Worm (Caenorhabditis elegans) whole organism, L2 larva: ENCODE results near the gene vps-35.
A peak's percentile ranks its signal among the peaks of the same experiment; 100 is the strongest.

Experiments used
- C34F6.9 ChIP-seq: fragments of 150-350 bp; optimal IDR thresholded peaks from 2 replicates; lab custom pipeline; 2014; ENCODE audit warnings: missing biosample characterization, missing genetic modification characterization
- F13H6.1 ChIP-seq: sonication (generic microtip); optimal IDR thresholded peaks from 2 replicates; lab custom pipeline; 2016; ENCODE audit warnings: missing genetic modification characterization, missing compliant biosample characterization
- R02D3.7 ChIP-seq: fragments of 150-350 bp; optimal IDR thresholded peaks from 2 replicates; lab custom pipeline; 2014; ENCODE audit warnings: missing biosample characterization, missing genetic modification characterization
- Y55F3AM.14 ChIP-seq: fragments of 200-800 bp; sonication (Bioruptor generic); optimal IDR thresholded peaks from 2 replicates; lab custom pipeline; 2018; ENCODE audit warnings: mild to moderate bottlenecking, missing genetic modification characterization, missing compliant biosample characterization
- ZK546.5 ChIP-seq: sonication (generic microtip); optimal IDR thresholded peaks from 2 replicates; lab custom pipeline; 2017; ENCODE audit warnings: missing biosample characterization, missing genetic modification characterization
- alr-1 ChIP-seq: fragments of 150-350 bp; optimal IDR thresholded peaks from 2 replicates; lab custom pipeline; 2014; ENCODE audit warnings: missing biosample characterization, missing genetic modification characterization
- aly-2 ChIP-seq: fragments of 150-350 bp; optimal IDR thresholded peaks from 2 replicates; lab custom pipeline; 2014; ENCODE audit warnings: missing biosample characterization, missing genetic modification characterization
- ama-1 ChIP-seq: fragments of 150-350 bp; optimal IDR thresholded peaks from 2 replicates; lab custom pipeline; 2018; ENCODE audit warnings: inconsistent platforms
- blmp-1 ChIP-seq: sonication (generic microtip); optimal IDR thresholded peaks from 2 replicates; lab custom pipeline; 2017; ENCODE audit warnings: missing genetic modification characterization, mild to moderate bottlenecking, missing compliant biosample characterization, antibody characterized with exemption, moderate library complexity; ENCODE audit not compliant: insufficient read depth
- ceh-16 ChIP-seq: fragments of 150-350 bp; optimal IDR thresholded peaks from 2 replicates; lab custom pipeline; 2014; ENCODE audit warnings: missing biosample characterization, missing genetic modification characterization
- ceh-82 ChIP-seq: fragments of 150-350 bp; optimal IDR thresholded peaks from 2 replicates; lab custom pipeline; 2014; ENCODE audit warnings: missing biosample characterization, missing genetic modification characterization
- crh-2 ChIP-seq: sonication (generic microtip); optimal IDR thresholded peaks from 2 replicates; lab custom pipeline; 2017; ENCODE audit warnings: missing biosample characterization, missing genetic modification characterization
- dmd-4 ChIP-seq: sonication (generic microtip); optimal IDR thresholded peaks from 2 replicates; lab custom pipeline; 2017; ENCODE audit warnings: missing biosample characterization, missing genetic modification characterization
- egl-27 ChIP-seq: sonication (generic microtip); optimal IDR thresholded peaks from 3 replicates; lab custom pipeline; 2017; ENCODE audit warnings: missing biosample characterization, missing genetic modification reagents, missing genetic modification characterization
- elt-1 ChIP-seq: fragments of 150-350 bp; optimal IDR thresholded peaks from 2 replicates; lab custom pipeline; 2014; ENCODE audit warnings: missing biosample characterization, missing genetic modification characterization
- elt-3 ChIP-seq: sonication (generic microtip); optimal IDR thresholded peaks from 2 replicates; lab custom pipeline; 2017; ENCODE audit warnings: missing biosample characterization, missing genetic modification characterization
- fos-1 ChIP-seq: fragments of 150-350 bp; optimal IDR thresholded peaks from 2 replicates; lab custom pipeline; 2014; ENCODE audit warnings: missing biosample characterization, missing genetic modification characterization
- gmeb-1 ChIP-seq: fragments of 150-350 bp; optimal IDR thresholded peaks from 2 replicates; lab custom pipeline; 2014; ENCODE audit warnings: missing biosample characterization, missing genetic modification characterization
- lin-11 ChIP-seq: fragments of 150-350 bp; sonication (generic microtip); optimal IDR thresholded peaks from 2 replicates; lab custom pipeline; 2014; ENCODE audit warnings: missing biosample characterization, missing genetic modification characterization, inconsistent platforms, mixed read lengths
- lin-13 ChIP-seq: fragments of 150-350 bp; optimal IDR thresholded peaks from 2 replicates; lab custom pipeline; 2014; ENCODE audit warnings: missing biosample characterization, missing genetic modification reagents, missing genetic modification characterization
- lin-39 ChIP-seq: fragments of 150-350 bp; optimal IDR thresholded peaks from 2 replicates; lab custom pipeline; 2014; ENCODE audit warnings: missing biosample characterization, missing genetic modification reagents, missing genetic modification characterization
- lsy-2 ChIP-seq, 2 experiments: fragments of 150-350 bp in 1 of 2; sonication (generic microtip) in 1 of 2; optimal IDR thresholded peaks; 2 replicates each; lab custom pipeline; 2014 to 2017; ENCODE audit warnings: missing biosample characterization in 2 of 2, missing genetic modification characterization in 2 of 2
- mab-5 ChIP-seq: fragments of 150-350 bp; optimal IDR thresholded peaks from 2 replicates; lab custom pipeline; 2014; ENCODE audit warnings: missing biosample characterization, missing genetic modification characterization
- mbf-1 ChIP-seq: sonication (generic microtip); optimal IDR thresholded peaks from 2 replicates; lab custom pipeline; 2017; ENCODE audit warnings: missing biosample characterization, missing genetic modification characterization
- mdl-1 ChIP-seq, 2 experiments: fragments of 150-350 bp in 1 of 2; sonication (generic microtip) in 1 of 2; optimal IDR thresholded peaks; 2 replicates each; lab custom pipeline; 2017; ENCODE audit warnings: missing biosample characterization in 2 of 2, missing genetic modification characterization in 2 of 2
- nhr-10 ChIP-seq: sonication (generic microtip); optimal IDR thresholded peaks from 2 replicates; lab custom pipeline; 2017; ENCODE audit warnings: missing biosample characterization, missing genetic modification characterization
- nhr-11 ChIP-seq: fragments of 150-350 bp; optimal IDR thresholded peaks from 2 replicates; lab custom pipeline; 2014; ENCODE audit warnings: missing biosample characterization, missing genetic modification characterization
- nhr-12 ChIP-seq: fragments of 150-350 bp; optimal IDR thresholded peaks from 2 replicates; lab custom pipeline; 2014; ENCODE audit warnings: missing biosample characterization, missing genetic modification characterization
- nhr-129 ChIP-seq: fragments of 150-350 bp; optimal IDR thresholded peaks from 2 replicates; lab custom pipeline; 2014; ENCODE audit warnings: missing biosample characterization, missing genetic modification characterization
- nhr-21 ChIP-seq: fragments of 150-350 bp; optimal IDR thresholded peaks from 2 replicates; lab custom pipeline; 2014; ENCODE audit warnings: missing biosample characterization, missing genetic modification characterization
- nhr-23 ChIP-seq: fragments of 150-350 bp; optimal IDR thresholded peaks from 2 replicates; lab custom pipeline; 2014; ENCODE audit warnings: missing biosample characterization, missing genetic modification reagents, missing genetic modification characterization
- nhr-237 ChIP-seq: fragments of 150-350 bp; optimal IDR thresholded peaks from 2 replicates; lab custom pipeline; 2014; ENCODE audit warnings: missing biosample characterization, missing genetic modification characterization
- nhr-25 ChIP-seq: fragments of 150-350 bp; sonication (generic microtip); optimal IDR thresholded peaks from 3 replicates; lab custom pipeline; 2014; ENCODE audit warnings: missing biosample characterization, missing genetic modification characterization
- nhr-6 ChIP-seq: fragments of 150-350 bp; optimal IDR thresholded peaks from 2 replicates; lab custom pipeline; 2014; ENCODE audit warnings: missing biosample characterization, missing genetic modification characterization
- nhr-77 ChIP-seq: fragments of 150-350 bp; optimal IDR thresholded peaks from 2 replicates; lab custom pipeline; 2014; ENCODE audit warnings: missing biosample characterization, missing genetic modification characterization
- peb-1 ChIP-seq: fragments of 150-350 bp; optimal IDR thresholded peaks from 2 replicates; lab custom pipeline; 2014; ENCODE audit warnings: missing biosample characterization, missing genetic modification characterization
- sem-4 ChIP-seq: fragments of 150-350 bp; optimal IDR thresholded peaks from 2 replicates; lab custom pipeline; 2014; ENCODE audit warnings: missing biosample characterization, missing genetic modification reagents, missing genetic modification characterization
- skn-1 ChIP-seq: sonication (generic microtip); optimal IDR thresholded peaks from 2 replicates; lab custom pipeline; 2017; ENCODE audit warnings: missing biosample characterization, missing genetic modification characterization
- sma-3 ChIP-seq: sonication (generic microtip); optimal IDR thresholded peaks from 2 replicates; lab custom pipeline; 2016; ENCODE audit warnings: missing genetic modification reagents, missing genetic modification characterization, missing compliant biosample characterization
- sma-9 ChIP-seq, 2 experiments: fragments of 150-350 bp in 1 of 2; sonication (generic microtip) in 1 of 2; optimal IDR thresholded peaks; 2 replicates each; lab custom pipeline; 2014 to 2016; ENCODE audit warnings: missing genetic modification characterization in 2 of 2, mild to moderate bottlenecking in 1 of 2, missing biosample characterization in 1 of 2, missing compliant biosample characterization in 1 of 2, missing genetic modification reagents in 1 of 2, moderate library complexity in 1 of 2
- snpc-4 ChIP-seq: fragments of 150-350 bp; optimal IDR thresholded peaks from 2 replicates; lab custom pipeline; 2014; ENCODE audit warnings: missing biosample characterization, missing genetic modification characterization
- unc-39 ChIP-seq: fragments of 150-350 bp; optimal IDR thresholded peaks from 2 replicates; lab custom pipeline; 2014; ENCODE audit warnings: missing biosample characterization, missing genetic modification characterization
- unc-55 ChIP-seq: fragments of 150-350 bp; sonication (generic microtip); optimal IDR thresholded peaks from 3 replicates; lab custom pipeline; 2014; ENCODE audit warnings: missing biosample characterization, missing genetic modification reagents, missing genetic modification characterization
- unc-62 ChIP-seq: fragments of 150-350 bp; optimal IDR thresholded peaks from 2 replicates; lab custom pipeline; 2014; ENCODE audit warnings: missing biosample characterization, missing genetic modification reagents, missing genetic modification characterization
- zag-1 ChIP-seq: fragments of 150-350 bp; optimal IDR thresholded peaks from 2 replicates; lab custom pipeline; 2014; ENCODE audit warnings: missing biosample characterization, missing genetic modification characterization
- ztf-1 ChIP-seq: fragments of 200-800 bp; sonication (Bioruptor generic); conservative IDR thresholded peaks from 2 replicates; pipeline ENCODE4 v1.3.6; 2022; ENCODE audit warnings: missing genetic modification characterization, missing compliant biosample characterization
- ztf-11 ChIP-seq: sonication (generic microtip); optimal IDR thresholded peaks from 2 replicates; lab custom pipeline; 2017; ENCODE audit warnings: missing biosample characterization, missing genetic modification characterization
- ztf-4 ChIP-seq: fragments of 150-350 bp; optimal IDR thresholded peaks from 2 replicates; lab custom pipeline; 2014; ENCODE audit warnings: missing biosample characterization, missing genetic modification characterization

The vps-35 gene

DNA sequence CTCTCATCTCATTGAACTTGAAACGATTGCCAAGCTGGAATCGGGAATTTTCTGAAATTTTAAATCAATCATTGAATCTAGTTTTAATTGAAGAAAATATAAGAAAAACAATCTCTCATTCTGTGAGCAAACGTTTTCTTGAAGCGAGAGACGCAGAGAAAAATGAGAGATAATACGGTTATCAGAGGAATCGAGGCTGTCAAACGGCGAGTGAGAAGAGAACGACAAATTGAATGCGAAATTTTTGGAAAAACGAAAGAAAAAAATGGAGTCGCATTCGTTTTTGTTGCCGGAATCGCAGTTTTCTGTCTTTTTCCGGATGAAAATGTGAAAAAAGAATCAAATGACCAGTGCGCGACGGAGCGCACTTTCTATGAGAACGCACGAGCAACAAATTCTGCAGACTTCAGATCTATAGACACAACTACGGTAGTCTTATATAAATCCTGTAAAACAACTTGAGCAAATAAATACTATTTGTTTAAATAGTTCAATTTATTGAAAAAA lies 34.0 kb upstream of the vps-35 start, which contains the start of gene tex-2:
tex-2 (minus strand) TSS at position 51 of the 507 bp plus-strand sequence.
- TF ChIP-seq Y55F3AM.14 (GFP tag; lab: Kevin White, UChicago) (no peak), lin-11 (tag; lab: Kevin White, UChicago) (no peak), elt-1 (tag; lab: Kevin White, UChicago) (no peak), ztf-1 (GFP tag; lab: Robert Waterston, UW) (no peak), ceh-82 (tag; lab: Kevin White, UChicago) (no peak), ama-1 (no peak), nhr-12 (no peak), alr-1 (tag; lab: Kevin White, UChicago) (no peak), sem-4 (no peak), crh-2 (peak; percentile 9), skn-1 (tag; lab: Kevin White, UChicago) (no peak), lin-13 (GFP tag; lab: Kevin White, UChicago) (peak; percentile 13), peb-1 (no peak), unc-62 (GFP tag; lab: Kevin White, UChicago) (no peak), ceh-16 (tag; lab: Kevin White, UChicago) (no peak), elt-3 (tag; lab: Kevin White, UChicago) (no peak), mab-5 (no peak), aly-2 (no peak), lsy-2 (tag; optimal IDR thresholded peaks at IDR 0.05; lab: Kevin White, UChicago) (peak in 1 of 2 experiments; percentile 33), nhr-129 (tag; lab: Kevin White, UChicago) (peak; percentile 48), unc-55 (GFP tag; lab: Kevin White, UChicago) (peak; percentile 55), F13H6.1 (peak; percentile 32), ztf-11 (tag; lab: Kevin White, UChicago) (no peak), sma-3 (GFP tag; lab: Kevin White, UChicago) (no peak), fos-1 (tag; lab: Kevin White, UChicago) (peak; percentile 77), ztf-4 (no peak), nhr-237 (tag; lab: Kevin White, UChicago) (no peak), nhr-25 (no peak), mbf-1 (tag; lab: Kevin White, UChicago) (no peak), lin-39 (no peak), egl-27 (no peak), snpc-4 (no peak), dmd-4 (tag; lab: Kevin White, UChicago) (no peak), zag-1 (tag; lab: Kevin White, UChicago) (peak; percentile 24), C34F6.9 (peak; percentile 34), ZK546.5 (tag; lab: Kevin White, UChicago) (no peak), nhr-77 (tag; lab: Kevin White, UChicago) (no peak), nhr-21 (no peak), blmp-1 (tag; lab: Kevin White, UChicago) (no peak), nhr-11 (no peak)
- TF ChIP-seq, all 48 proteins: peak for 9

DNA sequence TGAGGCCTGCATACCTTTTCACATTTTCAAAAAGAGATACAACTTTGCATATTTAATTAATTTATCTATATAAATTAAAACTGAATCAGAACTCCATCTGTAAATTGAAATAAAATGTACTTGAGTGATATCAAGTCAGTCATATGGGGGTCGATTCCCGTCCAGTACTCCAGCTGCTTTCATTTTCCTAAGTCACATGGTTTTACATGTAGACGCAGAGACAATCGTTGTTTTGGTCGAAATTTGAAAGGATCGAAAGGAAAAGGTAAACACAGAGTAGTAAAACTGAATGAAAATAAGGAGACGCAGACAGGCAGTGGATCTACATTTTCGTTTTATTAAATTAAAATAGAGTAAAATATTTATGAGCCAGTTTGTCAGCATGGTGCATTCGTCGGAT lies 33.5 kb upstream of the vps-35 start:
- TF ChIP-seq nhr-10 (tag; lab: Kevin White, UChicago): no peak
- TF ChIP-seq egl-27: no peak
- no peak for TF ChIP-seq Y55F3AM.14 (GFP tag; lab: Kevin White, UChicago)
- no peak for TF ChIP-seq nhr-23 (tag; lab: Kevin White, UChicago)
- TF ChIP-seq mbf-1 (tag; lab: Kevin White, UChicago): no peak
- TF ChIP-seq lsy-2 (tag; optimal IDR thresholded peaks at IDR 0.05; lab: Kevin White, UChicago): peak in 1 of 2 experiments; percentile 27
- TF ChIP-seq zag-1 (tag; lab: Kevin White, UChicago): no peak
- no peak for TF ChIP-seq ceh-82 (tag; lab: Kevin White, UChicago)
- no peak for TF ChIP-seq ztf-11 (tag; lab: Kevin White, UChicago)
- TF ChIP-seq R02D3.7: no peak
- no peak for TF ChIP-seq mab-5
- TF ChIP-seq ZK546.5 (tag; lab: Kevin White, UChicago): no peak
- TF ChIP-seq sem-4: no peak
- peak; percentile 46 for TF ChIP-seq C34F6.9
- TF ChIP-seq crh-2: no peak
- no peak for TF ChIP-seq gmeb-1
- TF ChIP-seq mdl-1 (tag; optimal IDR thresholded peaks at IDR 0.05; lab: Kevin White, UChicago): no peak
- TF ChIP-seq dmd-4 (tag; lab: Kevin White, UChicago): no peak
- no peak for TF ChIP-seq nhr-237 (tag; lab: Kevin White, UChicago)
- TF ChIP-seq ztf-1 (GFP tag; lab: Robert Waterston, UW): no peak
- no peak for TF ChIP-seq ztf-4
- peak; percentile 80 for TF ChIP-seq nhr-129 (tag; lab: Kevin White, UChicago)
- no peak for TF ChIP-seq skn-1 (tag; lab: Kevin White, UChicago)
- no peak for TF ChIP-seq nhr-77 (tag; lab: Kevin White, UChicago)
- no peak for TF ChIP-seq snpc-4
- no peak for TF ChIP-seq ama-1
- peak; percentile 36 for TF ChIP-seq sma-3 (GFP tag; lab: Kevin White, UChicago)
- no peak for TF ChIP-seq ceh-16 (tag; lab: Kevin White, UChicago)
- TF ChIP-seq nhr-6 (tag; lab: Kevin White, UChicago): no peak
- TF ChIP-seq unc-39 (tag; lab: Kevin White, UChicago): no peak
- TF ChIP-seq lin-13 (GFP tag; lab: Kevin White, UChicago): no peak
- no peak for TF ChIP-seq nhr-12
- TF ChIP-seq blmp-1 (tag; lab: Kevin White, UChicago): peak; percentile 51
- TF ChIP-seq lin-11 (tag; lab: Kevin White, UChicago): no peak
- TF ChIP-seq nhr-25: peak; percentile 3
- no peak for TF ChIP-seq nhr-21
- TF ChIP-seq sma-9 (GFP tag; optimal IDR thresholded peaks at IDR 0.05; lab: Kevin White, UChicago): peak; percentile 64
- TF ChIP-seq sma-9 (tag; optimal IDR thresholded peaks at IDR 0.05; lab: Kevin White, UChicago): no peak
- no peak for TF ChIP-seq elt-3 (tag; lab: Kevin White, UChicago)
- TF ChIP-seq peb-1: no peak
- TF ChIP-seq fos-1 (tag; lab: Kevin White, UChicago): no peak
- no peak for TF ChIP-seq aly-2
